Fruit fly (Drosophila melanogaster) whole organism, embryonic: ENCODE results near the gene CG32102.

Experiments used
- CG16813 ChIP-seq: fragments of 200-800 bp; sonication (Bioruptor generic); IDR thresholded peaks from 3 replicates; pipeline ENCODE4 v1.3.6; 2022; ENCODE audit warnings: missing biosample characterization, missing genetic modification characterization; ENCODE audit not compliant: partially characterized antibody
- CG8924 ChIP-seq: fragments of 200-800 bp; optimal IDR thresholded peaks from 3 replicates; lab custom pipeline; 2019; ENCODE audit warnings: missing biosample characterization, mild to moderate bottlenecking, missing genetic modification characterization, moderate library complexity
- CG9876 ChIP-seq: fragments of 200-800 bp; sonication (Bioruptor generic); optimal IDR thresholded peaks from 2 replicates; lab custom pipeline; 2016; ENCODE audit warnings: missing biosample characterization, missing genetic modification characterization
- Dfd ChIP-seq, 2 experiments: fragments of >200 bp; optimal IDR thresholded peaks; 2 replicates each; lab custom pipeline; 2017; ENCODE audit warnings: missing biosample characterization in 2 of 2, missing genetic modification characterization in 2 of 2
- Drgx ChIP-seq: fragments of 200-800 bp; sonication (Bioruptor generic); IDR thresholded peaks from 2 replicates; pipeline ENCODE4 v1.3.6; 2022; ENCODE audit warnings: missing biosample characterization, missing genetic modification characterization
- lilli ChIP-seq: fragments of 200-800 bp; sonication (Bioruptor generic); optimal IDR thresholded peaks from 3 replicates; lab custom pipeline; 2016; ENCODE audit warnings: missing biosample characterization, missing genetic modification characterization
- lov ChIP-seq, 2 experiments: fragments of 200-800 bp in 1 of 2; fragments of >200 bp in 1 of 2; sonication (Bioruptor generic) in 1 of 2; IDR thresholded peaks in 1 of 2; optimal IDR thresholded peaks in 1 of 2; 2 replicates in 1 of 2; 3 replicates in 1 of 2; pipeline versions ENCODE4 v1.3.6 to Lab custom; 2017 to 2022; ENCODE audit warnings: missing biosample characterization in 1 of 2, missing genetic modification characterization in 1 of 2
- pho ChIP-seq: fragments of 200-800 bp; sonication (Bioruptor generic); optimal IDR thresholded peaks from 2 replicates; lab custom pipeline; 2016; ENCODE audit warnings: missing biosample characterization, missing genetic modification characterization
- prd ChIP-seq, 3 experiments: fragments of >200 bp in 2 of 3; fragments of 200-800 bp in 1 of 3; sonication (Bioruptor generic) in 1 of 3; optimal IDR thresholded peaks in 2 of 3; IDR thresholded peaks in 1 of 3; 2 replicates in 2 of 3; 3 replicates in 1 of 3; pipeline versions ENCODE4 v1.3.6 to Lab custom; 2017 to 2022; ENCODE audit warnings: missing biosample characterization in 1 of 3, missing genetic modification characterization in 1 of 3
- tap ChIP-seq: fragments of 200-800 bp; optimal IDR thresholded peaks from 3 replicates; lab custom pipeline; 2019; ENCODE audit warnings: missing biosample characterization, mild to moderate bottlenecking, missing genetic modification characterization, moderate library complexity

DNA sequence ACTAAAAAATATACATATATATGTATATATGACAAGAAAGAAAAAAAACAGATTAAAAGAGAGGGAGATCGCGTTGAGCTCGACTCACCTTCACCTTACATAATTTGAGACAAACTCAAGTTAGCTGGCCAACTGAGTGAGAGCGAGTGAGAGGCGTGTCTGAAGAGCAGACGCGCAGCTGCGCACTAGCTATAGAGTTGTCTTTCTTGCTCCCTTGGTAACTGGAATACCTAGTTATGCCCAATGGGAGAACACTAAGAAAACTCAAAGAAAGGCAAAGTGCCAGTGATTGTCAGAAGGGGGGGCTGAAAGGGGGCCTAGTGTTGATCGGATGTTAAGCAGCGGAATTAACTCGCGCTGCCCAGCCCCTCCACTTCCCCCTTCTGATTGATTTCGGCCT, 35.2 kb downstream of the CG32102 start:
- TF ChIP-seq CG8924 (no peak), pho (GFP tag; lab: Kevin White, UChicago) (no peak), CG16813 (GFP tag; lab: Robert Waterston, UW) (no peak), prd (optimal IDR thresholded peaks at IDR 0.05; lab: Kevin White, UChicago) (no peak), prd (GFP tag; IDR thresholded peaks at IDR 0.05; lab: Robert Waterston, UW) (no peak), lilli (GFP tag; lab: Kevin White, UChicago) (no peak), Dfd (GFP tag; optimal IDR thresholded peaks at IDR 0.05; lab: Kevin White, UChicago) (no peak), tap (no peak), lov (optimal IDR thresholded peaks at IDR 0.05; lab: Kevin White, UChicago) (no peak), lov (GFP tag; IDR thresholded peaks at IDR 0.05; lab: Robert Waterston, UW) (no peak), Drgx (GFP tag; lab: Robert Waterston, UW) (no peak), CG9876 (GFP tag; lab: Kevin White, UChicago) (no peak)
